Fruit fly (Drosophila melanogaster): ENCODE data around the gene CG32036.

- TF ChIP-seq CTCF (optimal IDR thresholded peaks at IDR 0.05), result no peak
- TF ChIP-seq CG8478 (optimal IDR thresholded peaks at IDR 0.05), result no peak
Observed at dm6 chr3L:9505007-9505712, 16.1 kb upstream of the CG32036 start, which contains the start of gene path.
